Fruit fly (Drosophila melanogaster): ENCODE data around the gene Tep3.

- no peak for TF ChIP-seq Lhr (GFP tag; optimal IDR thresholded peaks at IDR 0.05)
- no peak for TF ChIP-seq fd64A (GFP tag; optimal IDR thresholded peaks at IDR 0.05)
- TF ChIP-seq CG8281 (tag; optimal IDR thresholded peaks at IDR 0.05) = no peak
- no peak for TF ChIP-seq D19B (GFP tag; optimal IDR thresholded peaks at IDR 0.05)
Observed at dm6 chr2L:7685290-7685689, 17.3 kb upstream of the Tep3 start.

Data from whole organism, embryonic.